Worm (Caenorhabditis elegans): ENCODE results near the gene Y37E11AR.7.

DNA sequence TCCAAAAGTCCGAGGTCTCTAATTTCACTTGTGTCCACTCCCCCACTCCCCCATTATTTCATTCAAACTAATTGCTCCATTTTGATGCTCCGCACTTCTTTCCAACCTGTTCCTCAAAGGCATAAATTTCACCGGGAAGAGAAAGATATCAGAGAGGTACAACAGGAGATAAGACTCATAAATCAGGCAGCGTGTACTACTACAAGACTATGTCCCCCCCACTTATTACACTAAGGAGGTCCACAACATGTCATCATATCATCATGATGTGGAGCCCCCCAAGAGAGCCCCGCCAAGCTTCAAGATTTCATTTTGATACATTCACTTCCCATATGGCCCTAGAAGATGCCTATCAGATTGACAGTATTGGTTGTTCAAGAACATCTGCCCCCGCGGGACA lies 10.2 kb upstream of the Y37E11AR.7 start:
- TF ChIP-seq jun-1 (tag; optimal IDR thresholded peaks at IDR 0.05) = no peak
- TF ChIP-seq R02D3.7 (tag; optimal IDR thresholded peaks at IDR 0.05) = no peak
- no peak for TF ChIP-seq unc-62 (GFP tag; optimal IDR thresholded peaks at IDR 0.05 in 1 of 2)
- no peak for TF ChIP-seq unc-62 (tag; optimal IDR thresholded peaks at IDR 0.05)
- TF ChIP-seq fkh-10 (GFP tag; optimal IDR thresholded peaks at IDR 0.05) = no peak
- no peak for TF ChIP-seq lsy-2 (tag; optimal IDR thresholded peaks at IDR 0.05)
- no peak for TF ChIP-seq vab-7 (GFP tag; IDR thresholded peaks at IDR 0.05)
- no peak for TF ChIP-seq ama-1 (optimal IDR thresholded peaks at IDR 0.05)
